Worm (Caenorhabditis elegans): ENCODE data around the gene C16C8.11.

ce11 chrII:3460048-3460447, 6.5 kb downstream of the C16C8.11 start, which contains the start of gene C16C8.7:
- no peak for TF ChIP-seq hmbx-1 (tag; optimal IDR thresholded peaks at IDR 0.05)
- TF ChIP-seq ama-1 (optimal IDR thresholded peaks at IDR 0.05) = no peak
- TF ChIP-seq F13C5.2 (tag; optimal IDR thresholded peaks at IDR 0.05) = no peak
- TF ChIP-seq hmg-4 (GFP tag; optimal IDR thresholded peaks at IDR 0.05) = no peak
- no peak for TF ChIP-seq tbx-37 (GFP tag; conservative IDR thresholded peaks at IDR 0.05)
- TF ChIP-seq flt-1 (GFP tag; IDR thresholded peaks at IDR 0.05) = no peak
- no peak for TF ChIP-seq ceh-13 (GFP tag; optimal IDR thresholded peaks at IDR 0.05)

All from whole organism, early embryonic.